Worm (Caenorhabditis elegans) whole organism, mixed stage, embryonic: ENCODE data around the gene C28A5.2.

Experiments used
- M03D4.4 ChIP-seq: sonication (generic microtip); optimal IDR thresholded peaks from 2 replicates; lab custom pipeline; 2017; ENCODE audit warnings: mild to moderate bottlenecking, missing genetic modification characterization, missing compliant biosample characterization
- bed-3 ChIP-seq: fragments of 200-800 bp; sonication (Bioruptor generic); optimal IDR thresholded peaks from 3 replicates; lab custom pipeline; 2018; ENCODE audit warnings: mild to moderate bottlenecking, missing genetic modification characterization, moderate library complexity, missing compliant biosample characterization
- blmp-1 ChIP-seq: fragments of 150-350 bp; optimal IDR thresholded peaks from 2 replicates; lab custom pipeline; 2014; ENCODE audit warnings: missing biosample characterization, missing genetic modification characterization
- ceh-39 ChIP-seq: fragments of 150-350 bp; optimal IDR thresholded peaks from 2 replicates; lab custom pipeline; 2014; ENCODE audit warnings: missing biosample characterization, missing genetic modification characterization
- ceh-43 ChIP-seq: fragments of 200-800 bp; sonication (Bioruptor generic); optimal IDR thresholded peaks from 2 replicates; lab custom pipeline; 2018; ENCODE audit warnings: mild to moderate bottlenecking, missing genetic modification characterization, moderate library complexity, missing compliant biosample characterization
- ceh-83 ChIP-seq: fragments of 200-800 bp; sonication (Bioruptor generic); optimal IDR thresholded peaks from 2 replicates; lab custom pipeline; 2018; ENCODE audit warnings: mild to moderate bottlenecking, missing genetic modification characterization, missing compliant biosample characterization
- ces-1 ChIP-seq: fragments of 150-350 bp; optimal IDR thresholded peaks from 2 replicates; lab custom pipeline; 2014; ENCODE audit warnings: missing biosample characterization, missing genetic modification reagents, missing genetic modification characterization
- cnd-1 ChIP-seq: fragments of 200-800 bp; sonication (Bioruptor generic); optimal IDR thresholded peaks from 2 replicates; lab custom pipeline; 2018; ENCODE audit warnings: mild to moderate bottlenecking, missing genetic modification characterization, missing compliant biosample characterization
- drap-1 ChIP-seq: fragments of 200-800 bp; sonication (Bioruptor generic); optimal IDR thresholded peaks from 3 replicates; lab custom pipeline; 2018; ENCODE audit warnings: mild to moderate bottlenecking, missing genetic modification characterization, missing compliant biosample characterization
- elt-1 ChIP-seq: sonication (generic microtip); optimal IDR thresholded peaks from 2 replicates; lab custom pipeline; 2017; ENCODE audit warnings: missing genetic modification characterization, mild to moderate bottlenecking, missing compliant biosample characterization, antibody characterized with exemption, moderate library complexity, borderline replicate concordance; ENCODE audit not compliant: insufficient read depth
- elt-3 ChIP-seq: fragments of 150-350 bp; optimal IDR thresholded peaks from 2 replicates; lab custom pipeline; 2014; ENCODE audit warnings: missing biosample characterization, missing genetic modification characterization
- flh-1 ChIP-seq: fragments of 200-800 bp; sonication (Bioruptor generic); optimal IDR thresholded peaks from 2 replicates; lab custom pipeline; 2018; ENCODE audit warnings: mild to moderate bottlenecking, missing genetic modification characterization, moderate library complexity, missing compliant biosample characterization
- ham-2 ChIP-seq: fragments of 200-800 bp; sonication (Bioruptor generic); optimal IDR thresholded peaks from 2 replicates; lab custom pipeline; 2018; ENCODE audit warnings: mild to moderate bottlenecking, missing genetic modification characterization, missing compliant biosample characterization
- hlh-1 ChIP-seq: fragments of 150-350 bp; optimal IDR thresholded peaks from 2 replicates; lab custom pipeline; 2014; ENCODE audit warnings: missing biosample characterization, missing genetic modification reagents, missing genetic modification characterization
- lin-13 ChIP-seq: fragments of 150-350 bp; optimal IDR thresholded peaks from 2 replicates; lab custom pipeline; 2014; ENCODE audit warnings: missing biosample characterization, missing genetic modification characterization
- lin-32 ChIP-seq: fragments of 200-800 bp; sonication (Bioruptor generic); optimal IDR thresholded peaks from 2 replicates; lab custom pipeline; 2018; ENCODE audit warnings: mild to moderate bottlenecking, missing genetic modification characterization, missing compliant biosample characterization
- lsy-2 ChIP-seq: fragments of 150-350 bp; optimal IDR thresholded peaks from 2 replicates; lab custom pipeline; 2014; ENCODE audit warnings: missing biosample characterization, missing genetic modification characterization
- mab-5 ChIP-seq: fragments of 150-350 bp; optimal IDR thresholded peaks from 2 replicates; lab custom pipeline; 2014; ENCODE audit warnings: missing biosample characterization, missing genetic modification characterization
- mep-1 ChIP-seq: fragments of 150-350 bp; optimal IDR thresholded peaks from 2 replicates; lab custom pipeline; 2017; ENCODE audit warnings: missing biosample characterization, missing genetic modification reagents, missing genetic modification characterization, inconsistent platforms
- mls-2 ChIP-seq: sonication (generic microtip); optimal IDR thresholded peaks from 2 replicates; lab custom pipeline; 2016; ENCODE audit warnings: mild to moderate bottlenecking, missing genetic modification characterization, moderate library complexity, missing compliant biosample characterization
- nhr-12 ChIP-seq: fragments of 150-350 bp; optimal IDR thresholded peaks from 2 replicates; lab custom pipeline; 2014; ENCODE audit warnings: missing biosample characterization, missing genetic modification characterization
- nhr-2 ChIP-seq: fragments of 150-350 bp; optimal IDR thresholded peaks from 2 replicates; lab custom pipeline; 2014; ENCODE audit warnings: missing biosample characterization, missing genetic modification characterization
- nhr-237 ChIP-seq: fragments of 150-350 bp; optimal IDR thresholded peaks from 2 replicates; lab custom pipeline; 2014; ENCODE audit warnings: missing biosample characterization, missing genetic modification characterization
- nhr-28 ChIP-seq: fragments of 150-350 bp; optimal IDR thresholded peaks from 2 replicates; lab custom pipeline; 2014; ENCODE audit warnings: missing biosample characterization, missing genetic modification characterization
- nhr-76 ChIP-seq: sonication (generic microtip); optimal IDR thresholded peaks from 2 replicates; lab custom pipeline; 2017; ENCODE audit warnings: missing biosample characterization, missing genetic modification characterization
- pha-4 ChIP-seq: fragments of 150-350 bp; optimal IDR thresholded peaks from 2 replicates; lab custom pipeline; 2018; ENCODE audit warnings: missing biosample characterization, missing genetic modification reagents, missing genetic modification characterization
- sem-2 ChIP-seq: fragments of 200-800 bp; sonication (Bioruptor generic); optimal IDR thresholded peaks from 2 replicates; lab custom pipeline; 2018; ENCODE audit warnings: mild to moderate bottlenecking, missing genetic modification characterization, missing compliant biosample characterization
- snpc-4 ChIP-seq: fragments of 150-350 bp; optimal IDR thresholded peaks from 2 replicates; lab custom pipeline; 2014; ENCODE audit warnings: missing biosample characterization, missing genetic modification characterization
- sptf-1 ChIP-seq: sonication (generic microtip); optimal IDR thresholded peaks from 2 replicates; lab custom pipeline; 2017; ENCODE audit warnings: mild to moderate bottlenecking, missing genetic modification characterization, moderate library complexity, missing compliant biosample characterization
- tbx-8 ChIP-seq: fragments of 200-800 bp; sonication (Bioruptor generic); optimal IDR thresholded peaks from 2 replicates; lab custom pipeline; 2018; ENCODE audit warnings: mild to moderate bottlenecking, missing genetic modification characterization, moderate library complexity, missing compliant biosample characterization
- unc-120 ChIP-seq: sonication (generic microtip); optimal IDR thresholded peaks from 2 replicates; lab custom pipeline; 2017; ENCODE audit warnings: missing genetic modification characterization, missing compliant biosample characterization; ENCODE audit not compliant: poor library complexity, severe bottlenecking
- unc-39 ChIP-seq: fragments of 150-350 bp; optimal IDR thresholded peaks from 2 replicates; lab custom pipeline; 2014; ENCODE audit warnings: missing biosample characterization, missing genetic modification characterization
- unc-62 ChIP-seq: fragments of 150-350 bp; optimal IDR thresholded peaks from 2 replicates; lab custom pipeline; 2014; ENCODE audit warnings: missing biosample characterization, missing genetic modification reagents, missing genetic modification characterization
- zip-8 ChIP-seq: fragments of 150-350 bp; optimal IDR thresholded peaks from 2 replicates; lab custom pipeline; 2014; ENCODE audit warnings: missing biosample characterization, missing genetic modification characterization
- ztf-11 ChIP-seq: fragments of 150-350 bp; optimal IDR thresholded peaks from 2 replicates; lab custom pipeline; 2014; ENCODE audit warnings: missing biosample characterization, missing genetic modification characterization

Gene C28A5.2

DNA sequence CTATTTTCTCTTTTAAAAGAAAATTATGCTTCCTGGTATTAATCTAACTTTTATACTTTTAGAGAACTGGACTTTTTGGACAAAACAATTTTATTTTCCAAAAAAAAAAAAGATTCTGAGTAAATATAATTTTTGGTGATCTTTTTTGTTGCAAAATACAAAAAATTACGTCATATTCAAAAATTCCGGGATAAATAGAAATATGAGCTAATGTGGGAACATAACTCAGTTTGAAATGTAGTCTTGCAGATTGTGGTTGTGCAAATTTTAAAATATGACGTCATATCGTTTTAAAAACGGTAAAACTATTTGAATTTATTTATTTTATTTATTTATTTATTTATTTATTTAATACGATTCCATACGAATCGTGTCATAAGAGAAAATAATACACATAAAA is 42.4 kb upstream of the C28A5.2 start:
- TF ChIP-seq zip-8 = peak; percentile 97
- no peak for TF ChIP-seq ceh-83 (GFP tag; lab: Kevin White, UChicago)
- no peak for TF ChIP-seq flh-1 (GFP tag; lab: Kevin White, UChicago)
- TF ChIP-seq ceh-39 = no peak
- no peak for TF ChIP-seq unc-39
- TF ChIP-seq hlh-1 (tag; lab: Kevin White, UChicago) = no peak
- TF ChIP-seq lin-32 = no peak

DNA sequence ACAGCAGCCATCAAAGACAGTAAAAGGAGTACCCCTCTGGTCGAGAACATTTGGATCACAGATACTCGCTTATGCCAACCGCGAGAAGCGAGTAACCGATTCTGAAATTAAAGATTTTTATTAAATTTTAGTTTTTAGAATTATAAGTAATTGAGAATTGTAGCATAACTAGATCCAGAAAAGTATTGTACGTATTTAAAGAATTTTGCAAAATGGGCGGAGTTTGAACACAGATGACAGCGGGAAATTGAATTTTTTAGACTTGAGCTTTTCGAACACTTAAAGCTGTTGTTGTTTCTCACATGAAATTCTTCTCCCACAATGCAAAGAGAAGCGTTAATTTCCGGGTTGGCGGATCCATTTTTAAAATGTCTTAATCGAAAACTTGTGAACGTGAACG is 38.1 kb upstream of the C28A5.2 start, which contains the start of gene ins-17:
TSS of gene ins-17 (minus strand) at position 101 of the 400 bp plus-strand sequence.
- no peak for TF ChIP-seq unc-120 (tag; lab: Kevin White, UChicago)
- TF ChIP-seq M03D4.4 (tag; lab: Kevin White, UChicago) = no peak
- no peak for TF ChIP-seq unc-62 (GFP tag; lab: Kevin White, UChicago)
- no peak for TF ChIP-seq elt-1
- no peak for TF ChIP-seq ceh-43 (GFP tag; lab: Kevin White, UChicago)
- no peak for TF ChIP-seq snpc-4 (tag; lab: Kevin White, UChicago)
- no peak for TF ChIP-seq ham-2 (GFP tag; lab: Kevin White, UChicago)
- no peak for TF ChIP-seq mls-2 (tag; lab: Kevin White, UChicago)
- no peak for TF ChIP-seq unc-39
- no peak for TF ChIP-seq nhr-76
- no peak for TF ChIP-seq nhr-28 (tag; lab: Kevin White, UChicago)

ce11 chrIII:4476806-4477205 is 37.5 kb upstream of the C28A5.2 start:
- no peak for TF ChIP-seq blmp-1
- TF ChIP-seq nhr-28 (tag; lab: Kevin White, UChicago) = no peak
- no peak for TF ChIP-seq unc-39
- no peak for TF ChIP-seq cnd-1 (tag; lab: Kevin White, UChicago)
- TF ChIP-seq ceh-43 (GFP tag; lab: Kevin White, UChicago) = no peak
- no peak for TF ChIP-seq nhr-2 (tag; lab: Kevin White, UChicago)
- no peak for TF ChIP-seq mls-2 (tag; lab: Kevin White, UChicago)
- TF ChIP-seq pha-4 = no peak
- TF ChIP-seq snpc-4 (tag; lab: Kevin White, UChicago) = no peak
- TF ChIP-seq bed-3 = no peak
- no peak for TF ChIP-seq ztf-11 (tag; lab: Kevin White, UChicago)
- TF ChIP-seq mep-1 (tag; lab: Kevin White, UChicago) = no peak
- no peak for TF ChIP-seq elt-3 (tag; lab: Kevin White, UChicago)

- no peak for TF ChIP-seq unc-120 (tag; lab: Kevin White, UChicago)
- no peak for TF ChIP-seq lin-32
- no peak for TF ChIP-seq lsy-2 (tag; lab: Kevin White, UChicago)
- TF ChIP-seq hlh-1 (tag; lab: Kevin White, UChicago) = no peak
- TF ChIP-seq nhr-2 (tag; lab: Kevin White, UChicago) = no peak
- no peak for TF ChIP-seq blmp-1
- no peak for TF ChIP-seq tbx-8
- TF ChIP-seq lin-13 = no peak
- no peak for TF ChIP-seq mls-2 (tag; lab: Kevin White, UChicago)
- no peak for TF ChIP-seq elt-1
- TF ChIP-seq nhr-237 (tag; lab: Kevin White, UChicago) = no peak
- no peak for TF ChIP-seq bed-3
Observed at ce11 chrIII:4476313-4476712, 37.0 kb upstream of the C28A5.2 start.

DNA sequence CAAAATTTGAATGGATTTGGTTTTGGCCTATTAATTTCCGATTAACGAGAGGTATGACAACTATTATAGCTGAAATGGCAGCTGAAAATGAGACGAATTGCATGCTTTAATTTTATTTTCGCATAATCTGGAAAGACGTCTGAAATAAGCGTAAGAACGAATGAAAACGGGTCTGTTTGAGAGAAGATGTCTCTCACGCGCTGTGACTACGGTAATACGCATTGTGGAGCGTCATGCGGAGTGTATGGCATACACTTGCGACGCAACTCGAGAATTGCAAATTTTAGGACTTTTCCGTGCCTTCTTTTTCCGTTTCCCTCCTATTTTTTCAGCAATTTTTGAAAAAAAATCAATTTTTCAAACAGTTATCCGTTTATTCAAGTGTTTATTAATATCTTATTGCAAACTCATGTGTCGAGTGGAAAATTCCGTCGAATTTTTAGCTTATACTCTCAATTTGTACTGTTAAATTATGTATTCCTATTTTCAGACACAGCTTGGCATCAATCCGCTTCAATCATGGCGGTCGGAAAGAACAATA is 36.2 kb upstream of the C28A5.2 start, which contains the start of gene rps-1:
TSS of gene rps-1 (plus strand) at position 491 of the 541 bp plus-strand sequence.
- peak; percentile 94 for TF ChIP-seq nhr-237 (tag; lab: Kevin White, UChicago)
- peak; percentile 71 for TF ChIP-seq mls-2 (tag; lab: Kevin White, UChicago)
- peak; percentile 34 for TF ChIP-seq flh-1 (GFP tag; lab: Kevin White, UChicago)
- peak; percentile 100 for TF ChIP-seq pha-4
- peak; percentile 89 for TF ChIP-seq ztf-11 (tag; lab: Kevin White, UChicago)
- TF ChIP-seq nhr-28 (tag; lab: Kevin White, UChicago) = peak; percentile 37
- TF ChIP-seq drap-1 (GFP tag; lab: Kevin White, UChicago) = peak; percentile 75
- peak; percentile 67 for TF ChIP-seq nhr-12
- TF ChIP-seq snpc-4 (tag; lab: Kevin White, UChicago) = no peak
- TF ChIP-seq ceh-83 (GFP tag; lab: Kevin White, UChicago) = peak; percentile 60
- TF ChIP-seq lin-13 = peak; percentile 100
- TF ChIP-seq nhr-2 (tag; lab: Kevin White, UChicago) = peak; percentile 43
- TF ChIP-seq zip-8 = peak; percentile 22
- TF ChIP-seq sptf-1 (tag; lab: Kevin White, UChicago) = peak; percentile 92
- no peak for TF ChIP-seq unc-39
- peak; percentile 39 for TF ChIP-seq tbx-8
- TF ChIP-seq unc-120 (tag; lab: Kevin White, UChicago) = peak; percentile 77
- TF ChIP-seq bed-3 = peak; percentile 73
- peak; percentile 74 for TF ChIP-seq ceh-43 (GFP tag; lab: Kevin White, UChicago)
- TF ChIP-seq mab-5 (tag; lab: Kevin White, UChicago) = peak; percentile 66
- TF ChIP-seq unc-62 (GFP tag; lab: Kevin White, UChicago) = peak; percentile 77
- no peak for TF ChIP-seq nhr-76
- TF ChIP-seq elt-1 = no peak
- TF ChIP-seq ham-2 (GFP tag; lab: Kevin White, UChicago) = peak; percentile 67
- TF ChIP-seq lsy-2 (tag; lab: Kevin White, UChicago) = peak; percentile 100
- peak; percentile 91 for TF ChIP-seq ceh-39
- TF ChIP-seq elt-3 (tag; lab: Kevin White, UChicago) = peak; percentile 66
- TF ChIP-seq sem-2 (GFP tag; lab: Kevin White, UChicago) = peak; percentile 4
- peak; percentile 99 for TF ChIP-seq mep-1 (tag; lab: Kevin White, UChicago)
- peak; percentile 88 for TF ChIP-seq cnd-1 (tag; lab: Kevin White, UChicago)
- no peak for TF ChIP-seq blmp-1
- TF ChIP-seq hlh-1 (tag; lab: Kevin White, UChicago) = peak; percentile 78
- peak; percentile 85 for TF ChIP-seq M03D4.4 (tag; lab: Kevin White, UChicago)
- peak; percentile 82 for TF ChIP-seq ces-1 (GFP tag; lab: Kevin White, UChicago)
- TF ChIP-seq lin-32 = peak; percentile 34
